Worm (Caenorhabditis elegans) whole organism, young adult: ENCODE measurements around the gene dmd-8.

Experiments
- C06A6.2 ChIP-seq: fragments of 200-800 bp; sonication (Bioruptor generic); conservative IDR thresholded peaks from 2 replicates; pipeline ENCODE4 v1.3.6; 2022; ENCODE audit warnings: missing genetic modification characterization, missing compliant biosample characterization
- F23B12.7 ChIP-seq: sonication (generic microtip); optimal IDR thresholded peaks from 2 replicates; lab custom pipeline; 2017; ENCODE audit warnings: missing genetic modification characterization, mild to moderate bottlenecking, missing compliant biosample characterization, antibody characterized with exemption, moderate library complexity; ENCODE audit not compliant: insufficient read depth
- F33H1.4 ChIP-seq: fragments of 200-800 bp; sonication (Bioruptor generic); IDR thresholded peaks from 2 replicates; pipeline ENCODE4 v1.3.6; 2022; ENCODE audit warnings: missing genetic modification reagents, missing genetic modification characterization, missing compliant biosample characterization
- F37B4.10 ChIP-seq: fragments of 200-800 bp; sonication (Bioruptor generic); IDR thresholded peaks from 2 replicates; pipeline ENCODE4 v1.3.6; 2022; ENCODE audit warnings: missing genetic modification characterization, missing compliant biosample characterization
- F39B2.1 ChIP-seq: fragments of 200-800 bp; sonication (Bioruptor generic); IDR thresholded peaks from 2 replicates; pipeline ENCODE4 v1.3.6; 2022; ENCODE audit warnings: missing genetic modification reagents, missing genetic modification characterization, missing compliant biosample characterization
- K11D2.4 ChIP-seq: fragments of 200-800 bp; sonication (Bioruptor generic); IDR thresholded peaks from 2 replicates; pipeline ENCODE4 v1.3.6; 2022; ENCODE audit warnings: missing genetic modification reagents, missing genetic modification characterization, missing compliant biosample characterization
- Y95B8A.8 ChIP-seq: fragments of 200-800 bp; sonication (Bioruptor generic); IDR thresholded peaks from 2 replicates; pipeline ENCODE4 v1.3.6; 2022; ENCODE audit warnings: missing genetic modification reagents, missing genetic modification characterization, missing compliant biosample characterization
- ama-1 ChIP-seq, 3 experiments: fragments of 150-350 bp in 1 of 3; sonication (generic microtip) in 2 of 3; optimal IDR thresholded peaks; 2 replicates each; lab custom pipeline; 2014 to 2018; ENCODE audit warnings: missing biosample characterization in 2 of 3, missing genetic modification characterization in 2 of 3, missing genetic modification reagents in 2 of 3
- atf-7 ChIP-seq: sonication (generic microtip); optimal IDR thresholded peaks from 2 replicates; lab custom pipeline; 2017; ENCODE audit warnings: mild to moderate bottlenecking, missing genetic modification characterization, missing compliant biosample characterization
- attf-6 ChIP-seq: fragments of 200-800 bp; sonication (Bioruptor generic); IDR thresholded peaks from 2 replicates; pipeline ENCODE4 v1.3.6; 2022; ENCODE audit warnings: missing genetic modification reagents, missing genetic modification characterization, missing compliant biosample characterization
- bed-1 ChIP-seq: fragments of 200-800 bp; sonication (Bioruptor generic); IDR thresholded peaks from 2 replicates; pipeline ENCODE4 v1.3.6; 2022; ENCODE audit warnings: missing genetic modification reagents, missing genetic modification characterization, missing compliant biosample characterization
- ccch-3 ChIP-seq: fragments of 200-800 bp; sonication (Bioruptor generic); optimal IDR thresholded peaks from 2 replicates; lab custom pipeline; 2018; ENCODE audit warnings: mild to moderate bottlenecking, missing genetic modification characterization, missing compliant biosample characterization
- cebp-1 ChIP-seq, 2 experiments: fragments of 200-800 bp in 1 of 2; sonication (Bioruptor generic) in 1 of 2; sonication (generic microtip) in 1 of 2; IDR thresholded peaks in 1 of 2; optimal IDR thresholded peaks in 1 of 2; 2 replicates each; pipeline versions ENCODE4 v1.3.6 to Lab custom; 2017 to 2022; ENCODE audit warnings: missing compliant biosample characterization in 2 of 2, missing genetic modification characterization in 2 of 2, mild to moderate bottlenecking in 1 of 2, missing genetic modification reagents in 1 of 2, moderate library complexity in 1 of 2
- cebp-2 ChIP-seq: fragments of 200-800 bp; sonication (Bioruptor generic); IDR thresholded peaks from 2 replicates; pipeline ENCODE4 v1.3.6; 2022; ENCODE audit warnings: missing genetic modification characterization, missing compliant biosample characterization
- ceh-40 ChIP-seq: fragments of 200-800 bp; sonication (Bioruptor generic); IDR thresholded peaks from 2 replicates; pipeline ENCODE4 v1.3.6; 2022; ENCODE audit warnings: missing genetic modification characterization, missing compliant biosample characterization
- die-1 ChIP-seq: sonication (generic microtip); optimal IDR thresholded peaks from 2 replicates; lab custom pipeline; 2016; ENCODE audit warnings: missing genotype, mild to moderate bottlenecking, missing genetic modification characterization, missing compliant biosample characterization
- egl-18 ChIP-seq: fragments of 200-800 bp; sonication (Bioruptor generic); IDR thresholded peaks from 2 replicates; pipeline ENCODE4 v1.3.6; 2022; ENCODE audit warnings: missing genetic modification reagents, missing genetic modification characterization, missing compliant biosample characterization
- egl-44 ChIP-seq: fragments of 200-800 bp; sonication (Bioruptor generic); IDR thresholded peaks from 2 replicates; pipeline ENCODE4 v1.3.6; 2022; ENCODE audit warnings: missing genetic modification reagents, missing genetic modification characterization, missing compliant biosample characterization
- egrh-3 ChIP-seq: fragments of 200-800 bp; sonication (Bioruptor generic); IDR thresholded peaks from 2 replicates; pipeline ENCODE4 v1.3.6; 2022; ENCODE audit warnings: missing genetic modification reagents, missing genetic modification characterization, missing compliant biosample characterization
- ekl-4 ChIP-seq: fragments of 200-800 bp; sonication (Bioruptor generic); IDR thresholded peaks from 2 replicates; pipeline ENCODE4 v1.3.6; 2022; ENCODE audit warnings: missing genetic modification reagents, missing genetic modification characterization, missing compliant biosample characterization
- ets-4 ChIP-seq: fragments of 200-800 bp; sonication (Bioruptor generic); optimal IDR thresholded peaks from 2 replicates; lab custom pipeline; 2018; ENCODE audit warnings: mild to moderate bottlenecking, missing genetic modification characterization, missing compliant biosample characterization
- gei-17 ChIP-seq: fragments of 200-800 bp; sonication (Bioruptor generic); optimal IDR thresholded peaks from 2 replicates; lab custom pipeline; 2018; ENCODE audit warnings: mild to moderate bottlenecking, missing genetic modification characterization, missing compliant biosample characterization
- hlh-12 ChIP-seq: sonication (generic microtip); optimal IDR thresholded peaks from 2 replicates; lab custom pipeline; 2016; ENCODE audit warnings: missing genetic modification characterization, missing compliant biosample characterization
- hmg-20 ChIP-seq: fragments of 200-800 bp; sonication (Bioruptor generic); IDR thresholded peaks from 2 replicates; pipeline ENCODE4 v1.3.6; 2022; ENCODE audit warnings: missing genetic modification reagents, missing genetic modification characterization, missing compliant biosample characterization
- hsf-1 ChIP-seq: fragments of 200-800 bp; sonication (Bioruptor generic); IDR thresholded peaks from 2 replicates; pipeline ENCODE4 v1.3.6; 2022; ENCODE audit warnings: missing genetic modification reagents, missing genetic modification characterization, missing compliant biosample characterization
- lag-1 ChIP-seq: fragments of 200-800 bp; sonication (Bioruptor generic); IDR thresholded peaks from 2 replicates; pipeline ENCODE4 v1.3.6; 2022; ENCODE audit warnings: missing genetic modification reagents, missing genetic modification characterization, missing compliant biosample characterization
- lin-26 ChIP-seq: fragments of 200-800 bp; sonication (Bioruptor generic); IDR thresholded peaks from 2 replicates; pipeline ENCODE4 v1.3.6; 2022; ENCODE audit warnings: missing genetic modification reagents, missing genetic modification characterization, missing compliant biosample characterization
- lin-35 ChIP-seq, 3 experiments: fragments of 150-350 bp in 2 of 3; sonication (generic microtip) in 1 of 3; optimal IDR thresholded peaks; 2 replicates each; lab custom pipeline; 2014 to 2018; ENCODE audit warnings: missing biosample characterization in 3 of 3, missing genetic modification characterization in 3 of 3, missing genetic modification reagents in 3 of 3
- madf-6 ChIP-seq: fragments of 200-800 bp; sonication (Bioruptor generic); IDR thresholded peaks from 2 replicates; pipeline ENCODE4 v1.3.6; 2022; ENCODE audit warnings: missing genetic modification reagents, missing genetic modification characterization, missing compliant biosample characterization
- mxl-1 ChIP-seq: sonication (generic microtip); optimal IDR thresholded peaks from 2 replicates; lab custom pipeline; 2016; ENCODE audit warnings: missing genetic modification characterization, missing compliant biosample characterization
- nfya-2 ChIP-seq: fragments of 200-800 bp; sonication (Bioruptor generic); IDR thresholded peaks from 2 replicates; pipeline ENCODE4 v1.3.6; 2022; ENCODE audit warnings: missing genetic modification reagents, missing genetic modification characterization, missing compliant biosample characterization
- nfyb-1 ChIP-seq: fragments of 200-800 bp; sonication (Bioruptor generic); IDR thresholded peaks from 2 replicates; pipeline ENCODE4 v1.3.6; 2022; ENCODE audit warnings: missing genetic modification reagents, missing genetic modification characterization, missing compliant biosample characterization
- nhr-179 ChIP-seq: sonication (generic microtip); optimal IDR thresholded peaks from 2 replicates; lab custom pipeline; 2016; ENCODE audit warnings: mild to moderate bottlenecking, missing genetic modification characterization, missing compliant biosample characterization
- nhr-80 ChIP-seq: sonication (generic microtip); optimal IDR thresholded peaks from 2 replicates; lab custom pipeline; 2016; ENCODE audit warnings: missing genetic modification characterization, missing compliant biosample characterization
- rcor-1 ChIP-seq: fragments of 200-800 bp; sonication (Bioruptor generic); IDR thresholded peaks from 2 replicates; pipeline ENCODE4 v1.3.6; 2022; ENCODE audit warnings: missing genetic modification reagents, missing genetic modification characterization, missing compliant biosample characterization
- repo-1 ChIP-seq: sonication (generic microtip); optimal IDR thresholded peaks from 2 replicates; lab custom pipeline; 2017; ENCODE audit warnings: mild to moderate bottlenecking, missing genetic modification characterization, missing compliant biosample characterization
- snpc-4 ChIP-seq, 5 experiments: fragments of 150-350 bp in 1 of 5; sonication (generic microtip) in 4 of 5; optimal IDR thresholded peaks; 2 replicates each; lab custom pipeline; 2014 to 2018; ENCODE audit warnings: missing genetic modification characterization in 5 of 5, missing biosample characterization in 3 of 5, antibody characterized with exemption in 2 of 5, mild to moderate bottlenecking in 2 of 5, missing compliant biosample characterization in 2 of 5, missing genotype in 2 of 5, moderate library complexity in 2 of 5, missing genetic modification reagents in 1 of 5
- tbp1 ChIP-seq: fragments of 200-800 bp; sonication (Bioruptor generic); optimal IDR thresholded peaks from 2 replicates; lab custom pipeline; 2018; ENCODE audit warnings: mild to moderate bottlenecking, missing genetic modification characterization, missing compliant biosample characterization
- tbx-9 ChIP-seq: sonication (generic microtip); optimal IDR thresholded peaks from 2 replicates; lab custom pipeline; 2016; ENCODE audit warnings: borderline replicate concordance, missing genetic modification characterization, inconsistent platforms, missing compliant biosample characterization
- tlf-1 ChIP-seq: fragments of 200-800 bp; sonication (Bioruptor generic); optimal IDR thresholded peaks from 2 replicates; lab custom pipeline; 2018; ENCODE audit warnings: mild to moderate bottlenecking, missing genetic modification characterization, missing compliant biosample characterization
- unc-62 ChIP-seq: fragments of 150-350 bp; optimal IDR thresholded peaks from 2 replicates; lab custom pipeline; 2014; ENCODE audit warnings: missing biosample characterization, missing genetic modification reagents, missing genetic modification characterization
- zfh-2 ChIP-seq: fragments of 200-800 bp; sonication (Bioruptor generic); conservative IDR thresholded peaks from 2 replicates; pipeline ENCODE4 v1.3.6; 2022; ENCODE audit warnings: missing genetic modification reagents, missing genetic modification characterization, missing compliant biosample characterization
- ztf-6 ChIP-seq: fragments of 200-800 bp; sonication (Bioruptor generic); IDR thresholded peaks from 2 replicates; pipeline ENCODE4 v1.3.6; 2022; ENCODE audit warnings: missing genetic modification reagents, missing genetic modification characterization, missing compliant biosample characterization

The dmd-8 gene

ce11 chrV:343546-343945, 7.3 kb upstream of the dmd-8 start (continued):
- TF ChIP-seq cebp-1 (GFP tag; IDR thresholded peaks at IDR 0.05; lab: Robert Waterston, UW) (no peak), cebp-1 (tag; optimal IDR thresholded peaks at IDR 0.05; lab: Kevin White, UChicago) (no peak), C06A6.2 (no peak), nhr-179 (no peak), nfyb-1 (no peak)
- TF ChIP-seq, all 124 proteins: peak for 0

DNA sequence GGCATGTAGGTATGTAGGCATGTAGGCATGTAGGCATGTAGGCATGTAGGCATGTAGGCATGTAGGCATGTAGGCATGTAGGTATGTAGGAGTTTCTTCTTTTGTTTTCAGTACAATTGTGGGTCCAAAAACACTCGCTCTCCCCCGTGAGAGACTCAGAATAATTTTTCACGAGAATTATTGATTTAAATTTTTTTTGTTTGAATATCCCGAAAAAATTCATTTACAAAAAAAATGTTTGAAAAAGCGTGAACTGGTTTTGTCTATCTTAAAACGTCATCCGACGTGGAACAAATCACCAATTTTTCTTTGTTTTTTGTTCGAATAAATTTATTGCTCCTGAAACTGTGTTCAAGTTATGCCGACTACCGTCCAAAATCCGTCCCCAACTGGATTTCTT, 6.9 kb upstream of the dmd-8 start, which contains the start of gene wago-10:
Gene wago-10, plus strand, starts transcription at position 301 of the 400 bp plus-strand sequence.
- no peak for TF ChIP-seq gei-17
- TF ChIP-seq egl-18 (GFP tag; lab: Robert Waterston, UW) = 0 out of 2 replicates have a peak, but pooled peaks have one; percentile 31

ce11 chrV:342346-342745, 6.1 kb upstream of the dmd-8 start:
- TF ChIP-seq attf-6 (GFP tag; lab: Robert Waterston, UW) (no peak), F33H1.4 (GFP tag; lab: Robert Waterston, UW) (no peak), Y95B8A.8 (GFP tag; lab: Robert Waterston, UW) (no peak), egl-44 (no peak), rcor-1 (GFP tag; lab: Robert Waterston, UW) (no peak), mxl-1 (tag; lab: Kevin White, UChicago) (no peak), ccch-3 (GFP tag; lab: Kevin White, UChicago) (no peak), nfya-2 (no peak), hlh-12 (tag; lab: Kevin White, UChicago) (no peak), F37B4.10 (no peak), bed-1 (GFP tag; lab: Robert Waterston, UW) (no peak), hmg-20 (GFP tag; lab: Robert Waterston, UW) (no peak), zfh-2 (GFP tag; lab: Robert Waterston, UW) (peak; percentile 64), F39B2.1 (GFP tag; lab: Robert Waterston, UW) (no peak), ztf-6 (no peak), egrh-3 (GFP tag; lab: Robert Waterston, UW) (peak; percentile 31; the same call in 1 of the 2 replicates), ekl-4 (GFP tag; lab: Robert Waterston, UW) (no peak), K11D2.4 (GFP tag; lab: Robert Waterston, UW) (no peak), unc-62 (no peak), tlf-1 (GFP tag; lab: Kevin White, UChicago) (no peak), nhr-80 (tag; lab: Kevin White, UChicago) (peak; percentile 25)

DNA sequence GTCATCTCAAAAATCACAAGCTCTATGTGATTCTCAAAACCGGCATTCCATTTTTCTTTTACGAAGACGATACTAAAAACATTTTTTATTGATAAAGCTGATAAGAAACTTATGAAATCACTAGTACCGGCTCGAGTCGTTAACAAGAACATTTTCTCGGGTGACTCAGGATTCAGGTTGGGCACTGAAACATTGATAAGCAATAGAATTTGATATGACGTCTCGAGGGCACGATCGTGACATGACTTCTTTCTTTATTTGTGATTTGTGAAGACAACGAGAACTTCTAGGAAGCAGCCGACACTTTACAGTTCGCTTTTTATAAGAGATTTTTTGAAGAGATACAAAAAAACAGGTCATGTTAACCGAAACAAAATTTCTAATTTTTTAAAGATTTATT, 2.5 kb downstream of the dmd-8 start:
- no peak for TF ChIP-seq tbx-9
- peak; percentile 49 for TF ChIP-seq unc-62
- TF ChIP-seq repo-1 (tag; lab: Kevin White, UChicago) = no peak
- TF ChIP-seq F33H1.4 (GFP tag; lab: Robert Waterston, UW) = no peak
- no peak for TF ChIP-seq cebp-2 (GFP tag; lab: Robert Waterston, UW)
- no peak for TF ChIP-seq cebp-1 (GFP tag; IDR thresholded peaks at IDR 0.05; lab: Robert Waterston, UW)
- peak; percentile 68 for TF ChIP-seq cebp-1 (tag; optimal IDR thresholded peaks at IDR 0.05; lab: Kevin White, UChicago)
- TF ChIP-seq lin-35 (GFP tag; optimal IDR thresholded peaks at IDR 0.05; lab: Kevin White, UChicago) = no peak
- no peak for TF ChIP-seq ama-1 (optimal IDR thresholded peaks at IDR 0.05; lab: Kevin White, UChicago)
- TF ChIP-seq ama-1 (GFP tag; optimal IDR thresholded peaks at IDR 0.05; lab: Kevin White, UChicago) = no peak
- TF ChIP-seq ceh-40 = no peak
- no peak for TF ChIP-seq die-1 (tag; lab: Kevin White, UChicago)
- TF ChIP-seq lin-26 (GFP tag; lab: Robert Waterston, UW) = no peak
- no peak for TF ChIP-seq hmg-20 (GFP tag; lab: Robert Waterston, UW)
- TF ChIP-seq snpc-4 (GFP tag; optimal IDR thresholded peaks at IDR 0.05; lab: Kevin White, UChicago) = no peak
- peak; percentile 26 to 86 (median 57) for TF ChIP-seq snpc-4 (tag; optimal IDR thresholded peaks at IDR 0.05; lab: Kevin White, UChicago)
- no peak for TF ChIP-seq egl-18 (GFP tag; lab: Robert Waterston, UW)
- TF ChIP-seq lag-1 (GFP tag; lab: Robert Waterston, UW) = no peak
- TF ChIP-seq egl-44 = no peak
- TF ChIP-seq ets-4 (GFP tag; lab: Kevin White, UChicago) = peak; percentile 81
- no peak for TF ChIP-seq hsf-1 (GFP tag; lab: Robert Waterston, UW)
- TF ChIP-seq atf-7 (tag; lab: Kevin White, UChicago) = peak; percentile 77
- TF ChIP-seq egrh-3 (GFP tag; lab: Robert Waterston, UW) = no peak
- no peak for TF ChIP-seq madf-6
- TF ChIP-seq F23B12.7 (tag; lab: Kevin White, UChicago) = no peak
- no peak for TF ChIP-seq tbp1 (GFP tag; lab: Kevin White, UChicago)
